Fruit fly (Drosophila melanogaster) whole organism, prepupa: ENCODE measurements around the gene CG34015.
A peak's percentile ranks its signal among the peaks of the same experiment; 100 is the strongest.

ENCODE experiments used
- Blimp-1 ChIP-seq: fragments of 200-800 bp; sonication (Bioruptor generic); optimal IDR thresholded peaks from 3 replicates; lab custom pipeline; 2017; ENCODE audit warnings: missing biosample characterization, missing genetic modification characterization, mild to moderate bottlenecking, moderate library complexity, missing genetic modification reagents
- CG10631 ChIP-seq: fragments of 200-800 bp; sonication (Bioruptor generic); optimal IDR thresholded peaks from 2 replicates; lab custom pipeline; 2016; ENCODE audit warnings: missing biosample characterization, missing genetic modification characterization
- CG11294 ChIP-seq: fragments of 200-800 bp; sonication (Bioruptor generic); IDR thresholded peaks from 2 replicates; pipeline ENCODE4 v1.3.6; 2022; ENCODE audit warnings: missing biosample characterization, missing genetic modification characterization
- CG11762 ChIP-seq: fragments of 200-800 bp; sonication (Bioruptor generic); optimal IDR thresholded peaks from 3 replicates; lab custom pipeline; 2016; ENCODE audit warnings: missing biosample characterization, missing genetic modification characterization; ENCODE audit not compliant: insufficient read depth
- CG11902 ChIP-seq: fragments of 200-800 bp; sonication (Bioruptor generic); optimal IDR thresholded peaks from 3 replicates; lab custom pipeline; 2016; ENCODE audit warnings: missing biosample characterization, missing genetic modification characterization
- CG15336 ChIP-seq: fragments of 200-800 bp; sonication (Bioruptor generic); IDR thresholded peaks from 2 replicates; pipeline ENCODE4 v1.3.6; 2022; ENCODE audit warnings: missing biosample characterization, missing genetic modification characterization
- CG16779 ChIP-seq: fragments of 200-800 bp; sonication (Bioruptor generic); optimal IDR thresholded peaks from 3 replicates; lab custom pipeline; 2017; ENCODE audit warnings: missing biosample characterization, mild to moderate bottlenecking, missing genetic modification characterization
- CG3032 ChIP-seq: fragments of 200-800 bp; optimal IDR thresholded peaks from 2 replicates; lab custom pipeline; 2019; ENCODE audit warnings: missing biosample characterization, mild to moderate bottlenecking, missing genetic modification characterization, moderate library complexity
- CG3919 ChIP-seq: fragments of 200-800 bp; sonication (Bioruptor generic); optimal IDR thresholded peaks from 3 replicates; lab custom pipeline; 2016; ENCODE audit warnings: missing biosample characterization, missing genetic modification characterization
- CG6163 ChIP-seq: fragments of 200-800 bp; sonication (Bioruptor generic); IDR thresholded peaks from 3 replicates; pipeline ENCODE4 v1.3.6; 2022; ENCODE audit warnings: missing biosample characterization, missing genetic modification characterization
- CG6276 ChIP-seq: fragments of 200-800 bp; sonication (Bioruptor generic); optimal IDR thresholded peaks from 2 replicates; lab custom pipeline; 2017; ENCODE audit warnings: missing biosample characterization, mild to moderate bottlenecking, missing genetic modification characterization
- CG6792 ChIP-seq: fragments of 200-800 bp; sonication (Bioruptor generic); optimal IDR thresholded peaks from 3 replicates; lab custom pipeline; 2016; ENCODE audit warnings: missing biosample characterization, missing genetic modification characterization
- CG6808 ChIP-seq: fragments of 200-800 bp; sonication (Bioruptor generic); optimal IDR thresholded peaks from 3 replicates; lab custom pipeline; 2017; ENCODE audit warnings: missing biosample characterization, missing genetic modification characterization, mild to moderate bottlenecking, moderate library complexity, missing genetic modification reagents
- CG7368 ChIP-seq: fragments of 200-800 bp; sonication (Bioruptor generic); optimal IDR thresholded peaks from 3 replicates; lab custom pipeline; 2016; ENCODE audit warnings: missing biosample characterization, missing genetic modification characterization
- CG8119 ChIP-seq: fragments of 200-800 bp; sonication (Bioruptor generic); IDR thresholded peaks from 3 replicates; pipeline ENCODE4 v1.3.6; 2022; ENCODE audit warnings: missing biosample characterization, missing genetic modification characterization
- CG8319 ChIP-seq: fragments of 200-800 bp; sonication (Bioruptor generic); optimal IDR thresholded peaks from 3 replicates; lab custom pipeline; 2016; ENCODE audit warnings: missing biosample characterization, missing genetic modification characterization
- CG8632 ChIP-seq: fragments of 200-800 bp; sonication (Bioruptor generic); optimal IDR thresholded peaks from 3 replicates; lab custom pipeline; 2016; ENCODE audit warnings: missing biosample characterization, missing genetic modification characterization
- CG9139 ChIP-seq: fragments of 200-800 bp; sonication (Bioruptor generic); optimal IDR thresholded peaks from 3 replicates; lab custom pipeline; 2017; ENCODE audit warnings: missing biosample characterization, mild to moderate bottlenecking, missing genetic modification characterization
- Eip78C ChIP-seq: fragments of 200-800 bp; sonication (Bioruptor generic); peaks from one replicate; lab custom pipeline; 2016; ENCODE audit warnings: missing biosample characterization, missing genetic modification characterization
- Eip93F ChIP-seq: fragments of 200-800 bp; sonication (Bioruptor generic); optimal IDR thresholded peaks from 2 replicates; lab custom pipeline; 2016; ENCODE audit warnings: missing biosample characterization, mild to moderate bottlenecking, missing genetic modification characterization
- Ets21C ChIP-seq: fragments of 200-800 bp; sonication (Bioruptor generic); optimal IDR thresholded peaks from 3 replicates; lab custom pipeline; 2016; ENCODE audit warnings: missing biosample characterization, missing genetic modification characterization
- Ets96B ChIP-seq: fragments of 200-800 bp; optimal IDR thresholded peaks from 2 replicates; lab custom pipeline; 2019; ENCODE audit warnings: missing biosample characterization, mild to moderate bottlenecking, missing genetic modification characterization, moderate library complexity
- Gug ChIP-seq: fragments of 200-800 bp; sonication (Bioruptor generic); IDR thresholded peaks from 2 replicates; pipeline ENCODE4 v1.3.6; 2022; ENCODE audit warnings: missing biosample characterization, missing genetic modification characterization
- Hr39 ChIP-seq: fragments of 200-800 bp; sonication (Bioruptor generic); optimal IDR thresholded peaks from 2 replicates; lab custom pipeline; 2016; ENCODE audit warnings: missing biosample characterization, missing genetic modification characterization
- Hr4 ChIP-seq: fragments of 200-800 bp; sonication (Bioruptor generic); optimal IDR thresholded peaks from 3 replicates; lab custom pipeline; 2016; ENCODE audit warnings: missing biosample characterization, missing genetic modification characterization
- Met ChIP-seq: fragments of 200-800 bp; sonication (Bioruptor generic); optimal IDR thresholded peaks from 3 replicates; lab custom pipeline; 2016; ENCODE audit warnings: missing biosample characterization, missing genetic modification characterization
- OdsH ChIP-seq: fragments of 200-800 bp; sonication (Bioruptor generic); optimal IDR thresholded peaks from 3 replicates; lab custom pipeline; 2016; ENCODE audit warnings: missing biosample characterization, missing genetic modification characterization
- Sox102F ChIP-seq: fragments of 200-800 bp; sonication (Bioruptor generic); optimal IDR thresholded peaks from 2 replicates; lab custom pipeline; 2016; ENCODE audit warnings: missing biosample characterization, mild to moderate bottlenecking, missing genetic modification characterization
- Sox14 ChIP-seq: fragments of 200-800 bp; sonication (Bioruptor generic); optimal IDR thresholded peaks from 3 replicates; lab custom pipeline; 2016; ENCODE audit warnings: missing biosample characterization, missing genetic modification characterization
- Sox15 ChIP-seq: fragments of 200-800 bp; sonication (Bioruptor generic); optimal IDR thresholded peaks from 3 replicates; lab custom pipeline; 2016; ENCODE audit warnings: missing biosample characterization, missing genetic modification characterization
- acj6 ChIP-seq: fragments of 200-800 bp; sonication (Bioruptor generic); optimal IDR thresholded peaks from 3 replicates; lab custom pipeline; 2016; ENCODE audit warnings: missing biosample characterization, missing genetic modification characterization
- cyc ChIP-seq: fragments of 200-800 bp; sonication (Bioruptor generic); optimal IDR thresholded peaks from 3 replicates; lab custom pipeline; 2016; ENCODE audit warnings: missing biosample characterization, missing genetic modification characterization
- eg ChIP-seq: fragments of 200-800 bp; sonication (Bioruptor generic); IDR thresholded peaks from 3 replicates; pipeline ENCODE4 v1.3.6; 2022; ENCODE audit warnings: missing biosample characterization, missing genetic modification characterization
- esn ChIP-seq: fragments of 200-800 bp; sonication (Bioruptor generic); optimal IDR thresholded peaks from 2 replicates; lab custom pipeline; 2016; ENCODE audit warnings: missing biosample characterization, mild to moderate bottlenecking, missing genetic modification characterization, moderate library complexity
- fd59A ChIP-seq: fragments of 200-800 bp; sonication (Bioruptor generic); optimal IDR thresholded peaks from 2 replicates; lab custom pipeline; 2017; ENCODE audit warnings: missing biosample characterization, mild to moderate bottlenecking, missing genetic modification characterization, missing genetic modification reagents
- fd85E ChIP-seq: fragments of 200-800 bp; sonication (Bioruptor generic); optimal IDR thresholded peaks from 3 replicates; lab custom pipeline; 2016; ENCODE audit warnings: missing biosample characterization, missing genetic modification characterization
- lz ChIP-seq: fragments of 200-800 bp; sonication (Bioruptor generic); optimal IDR thresholded peaks from 3 replicates; lab custom pipeline; 2016; ENCODE audit warnings: missing biosample characterization, missing genetic modification characterization
- net ChIP-seq: fragments of 200-800 bp; sonication (Bioruptor generic); optimal IDR thresholded peaks from 3 replicates; lab custom pipeline; 2016; ENCODE audit warnings: missing biosample characterization, missing genetic modification characterization
- pdm3 ChIP-seq: fragments of 200-800 bp; sonication (Bioruptor generic); optimal IDR thresholded peaks from 3 replicates; lab custom pipeline; 2016; ENCODE audit warnings: missing biosample characterization, missing genetic modification characterization
- salr ChIP-seq, 2 experiments: fragments of 200-800 bp; sonication (Bioruptor generic); optimal IDR thresholded peaks; 3 replicates each; lab custom pipeline; 2016 to 2018; ENCODE audit warnings: missing biosample characterization in 2 of 2, missing genetic modification characterization in 2 of 2, mild to moderate bottlenecking in 1 of 2
- spab ChIP-seq: fragments of 200-800 bp; sonication (Bioruptor generic); optimal IDR thresholded peaks from 2 replicates; lab custom pipeline; 2017; ENCODE audit warnings: missing biosample characterization, mild to moderate bottlenecking, missing genetic modification characterization, missing genetic modification reagents
- svp ChIP-seq: fragments of 200-800 bp; sonication (Bioruptor generic); peaks from one replicate; lab custom pipeline; 2016; ENCODE audit warnings: missing biosample characterization, missing genetic modification characterization
- topi ChIP-seq: fragments of 200-800 bp; sonication (Bioruptor generic); optimal IDR thresholded peaks from 3 replicates; lab custom pipeline; 2016; ENCODE audit warnings: missing biosample characterization, missing genetic modification characterization
- vri ChIP-seq: fragments of 200-800 bp; sonication (Bioruptor generic); optimal IDR thresholded peaks from 3 replicates; lab custom pipeline; 2016; ENCODE audit warnings: missing biosample characterization, mild to moderate bottlenecking, missing genetic modification characterization

The CG34015 gene

dm6 chrX:16425145-16425544, 23.0 kb downstream of the CG34015 start (continued):
- no peak for TF ChIP-seq pdm3 (GFP tag; lab: Kevin White, UChicago)
- no peak for TF ChIP-seq CG6792 (GFP tag; lab: Kevin White, UChicago)
- no peak for TF ChIP-seq Ets21C
- no peak for TF ChIP-seq CG8319 (GFP tag; lab: Kevin White, UChicago)
- peak; percentile 62 for TF ChIP-seq Sox14 (GFP tag; lab: Kevin White, UChicago)
- TF ChIP-seq esn (GFP tag; lab: Kevin White, UChicago): no peak
- TF ChIP-seq lz (GFP tag; lab: Kevin White, UChicago): no peak

- no peak for TF ChIP-seq salr (GFP tag; optimal IDR thresholded peaks at IDR 0.05; lab: Kevin White, UChicago)
- peak; percentile 81 for TF ChIP-seq svp
These were observed 23.8 kb downstream of the CG34015 start for dm6 chrX:16424296-16424695.

- TF ChIP-seq eg (GFP tag; lab: Robert Waterston, UW) (peak; percentile 21; the same call in 1 of the 3 replicates), net (GFP tag; lab: Kevin White, UChicago) (no peak), Blimp-1 (GFP tag; lab: Kevin White, UChicago) (peak; percentile 38), CG6808 (GFP tag; lab: Kevin White, UChicago) (no peak), CG6163 (GFP tag; lab: Robert Waterston, UW) (peak; percentile 55; the same call in 2 of the 3 replicates), CG15336 (peak; percentile 53), CG11294 (GFP tag; lab: Robert Waterston, UW) (peak; percentile 16; the same call in 1 of the 2 replicates), Eip93F (GFP tag; lab: Kevin White, UChicago) (peak; percentile 15), svp (peak; percentile 70), CG6276 (peak; percentile 14)
These were observed 25.0 kb downstream of the CG34015 start for dm6 chrX:16423125-16423509.

dm6 chrX:16422466-16423124, 25.5 kb downstream of the CG34015 start, which contains the start of gene hang:
hang (plus strand) TSS chrX:16422831.
- TF ChIP-seq Hr39 (GFP tag; lab: Kevin White, UChicago) (peak; percentile 0), CG6163 (GFP tag; lab: Robert Waterston, UW) (peak; percentile 12; the same call in 1 of the 3 replicates), net (GFP tag; lab: Kevin White, UChicago) (peak; percentile 40), OdsH (GFP tag; lab: Kevin White, UChicago) (peak; percentile 7), Hr4 (GFP tag; lab: Kevin White, UChicago) (no peak), CG11902 (no peak), Met (GFP tag; lab: Kevin White, UChicago) (no peak), CG11762 (no peak), Sox102F (GFP tag; lab: Kevin White, UChicago) (peak; percentile 38), CG3919 (GFP tag; lab: Kevin White, UChicago) (peak; percentile 66), fd59A (GFP tag; lab: Kevin White, UChicago) (no peak), Blimp-1 (GFP tag; lab: Kevin White, UChicago) (peak; percentile 58), lz (GFP tag; lab: Kevin White, UChicago) (peak; percentile 25), CG8319 (GFP tag; lab: Kevin White, UChicago) (no peak), Gug (GFP tag; lab: Robert Waterston, UW) (no peak), Ets96B (tag; lab: Kevin White, UChicago) (peak; percentile 12), Sox14 (GFP tag; lab: Kevin White, UChicago) (peak; percentile 55), CG16779 (peak; percentile 60), fd85E (GFP tag; lab: Kevin White, UChicago) (peak; percentile 46), pdm3 (GFP tag; lab: Kevin White, UChicago) (peak; percentile 16), acj6 (GFP tag; lab: Kevin White, UChicago) (peak; percentile 6), CG3032 (no peak), spab (GFP tag; lab: Kevin White, UChicago) (no peak), CG8632 (no peak), CG9139 (GFP tag; lab: Kevin White, UChicago) (peak; percentile 28), CG11294 (GFP tag; lab: Robert Waterston, UW) (no peak), vri (GFP tag; lab: Kevin White, UChicago) (peak; percentile 48), CG7368 (no peak), topi (peak; percentile 27), CG6276 (peak; percentile 46), eg (GFP tag; lab: Robert Waterston, UW) (peak; percentile 70), cyc (GFP tag; lab: Kevin White, UChicago) (peak; percentile 12), Sox15 (GFP tag; lab: Kevin White, UChicago) (no peak), Eip78C (GFP tag; lab: Kevin White, UChicago) (peak; percentile 87), CG8119 (GFP tag; lab: Robert Waterston, UW) (no peak), CG10631 (no peak)
